Fruit fly (Drosophila melanogaster): ENCODE measurements around the gene sl.

sl gene

DNA sequence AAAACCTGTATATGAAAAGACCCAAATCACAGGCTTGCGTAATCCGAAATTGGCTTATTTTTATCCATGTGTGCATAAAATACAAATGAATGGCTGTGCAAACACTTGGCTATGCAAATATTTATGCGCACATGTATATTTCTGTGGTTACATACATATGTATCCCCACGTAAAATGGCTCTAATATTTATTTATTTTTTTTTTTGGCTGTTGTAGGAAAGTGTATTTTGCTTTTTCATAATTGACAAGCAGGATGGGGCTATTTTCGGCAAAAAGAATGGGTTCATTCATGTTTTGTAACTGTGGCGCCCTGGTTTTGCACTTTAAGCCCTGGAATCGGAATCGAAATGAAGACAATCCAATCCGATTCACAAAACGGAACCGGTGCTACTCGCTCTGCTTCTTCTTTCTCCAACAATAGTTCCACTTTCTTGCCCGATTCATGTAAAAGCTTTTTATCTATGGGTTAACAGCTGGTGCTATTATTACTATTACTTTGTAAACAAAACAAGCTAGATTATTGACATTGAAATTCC is 14.9 kb upstream of the sl start (continued):
- TF ChIP-seq D19B (GFP tag; optimal IDR thresholded peaks at IDR 0.05), result peak; percentile 41
- TF ChIP-seq CkIIα-i1 (GFP tag; IDR thresholded peaks at IDR 0.05), result no peak
- TF ChIP-seq CG16815 (GFP tag; optimal IDR thresholded peaks at IDR 0.05), result peak; percentile 36
- TF ChIP-seq Aef1 (GFP tag; IDR thresholded peaks at IDR 0.05), result peak; percentile 78
- peak; percentile 71 for TF ChIP-seq esg (GFP tag; conservative IDR thresholded peaks at IDR 0.05)
- TF ChIP-seq CG12744 (GFP tag; optimal IDR thresholded peaks at IDR 0.05), result peak; percentile 47
- peak; percentile 37 for TF ChIP-seq CG15011 (GFP tag; optimal IDR thresholded peaks at IDR 0.05)
- peak; percentile 76 for TF ChIP-seq tio (GFP tag; optimal IDR thresholded peaks at IDR 0.05)
- peak; percentile 54; the same call in 1 of the 2 replicates for TF ChIP-seq Nf-YA (GFP tag; IDR thresholded peaks at IDR 0.05)
- no peak for TF ChIP-seq CG31388 (GFP tag; optimal IDR thresholded peaks at IDR 0.05)
- TF ChIP-seq stwl (tag; optimal IDR thresholded peaks at IDR 0.05), result no peak
- no peak for TF ChIP-seq TFAM (GFP tag; optimal IDR thresholded peaks at IDR 0.05)
- peak; percentile 23 for TF ChIP-seq pfk (GFP tag; optimal IDR thresholded peaks at IDR 0.05)
- no peak for TF ChIP-seq cato (GFP tag; optimal IDR thresholded peaks at IDR 0.05; ENCODE audit: borderline replicate concordance)
- peak; percentile 62; the same call in 1 of the 2 replicates for TF ChIP-seq ranshi (GFP tag; IDR thresholded peaks at IDR 0.05)
- TF ChIP-seq Hr39 (optimal IDR thresholded peaks at IDR 0.05), result no peak
- peak; percentile 53 for TF ChIP-seq p53 (GFP tag; optimal IDR thresholded peaks at IDR 0.05)
- peak in 1 of 2 experiments; percentile 14 for TF ChIP-seq Eip74EF (GFP tag; optimal IDR thresholded peaks at IDR 0.05)
- peak; percentile 30 for TF ChIP-seq CG3838 (GFP tag; optimal IDR thresholded peaks at IDR 0.05)
- TF ChIP-seq crol (GFP tag; IDR thresholded peaks at IDR 0.05), result no peak
- TF ChIP-seq B-H1 (GFP tag; IDR thresholded peaks at IDR 0.05), result peak; percentile 75; the same call in 2 of the 3 replicates
- TF ChIP-seq Dip2 (GFP tag; IDR thresholded peaks at IDR 0.05), result no peak
- peak; percentile 73 for TF ChIP-seq dmrt99B (tag; optimal IDR thresholded peaks at IDR 0.05)
- peak; percentile 75 for TF ChIP-seq vfl (GFP tag; optimal IDR thresholded peaks at IDR 0.05)
- TF ChIP-seq CG17802 (tag; optimal IDR thresholded peaks at IDR 0.05), result peak; percentile 12
- TF ChIP-seq CG18262 (tag; optimal IDR thresholded peaks at IDR 0.05), result peak; percentile 30
- TF ChIP-seq nmo (GFP tag; optimal IDR thresholded peaks at IDR 0.05), result peak; percentile 59
- peak; percentile 70 for TF ChIP-seq unpg (GFP tag; optimal IDR thresholded peaks at IDR 0.05)
- peak; percentile 49 for TF ChIP-seq CG8089 (GFP tag; optimal IDR thresholded peaks at IDR 0.05)
- TF ChIP-seq B-H2 (GFP tag; optimal IDR thresholded peaks at IDR 0.05), result peak; percentile 67
- peak; percentile 8 for TF ChIP-seq CG8924 (tag; optimal IDR thresholded peaks at IDR 0.05)
- no peak for TF ChIP-seq Gsc (GFP tag; IDR thresholded peaks at IDR 0.05)
- TF ChIP-seq CG3281 (GFP tag; optimal IDR thresholded peaks at IDR 0.05), result peak; percentile 76
- peak; percentile 73 for TF ChIP-seq CG13424 (tag; optimal IDR thresholded peaks at IDR 0.05)
- TF ChIP-seq CG2199 (GFP tag; IDR thresholded peaks at IDR 0.05), result no peak
- peak; percentile 84 for TF ChIP-seq CG9932 (GFP tag; IDR thresholded peaks at IDR 0.05)
- TF ChIP-seq Six4 (GFP tag; optimal IDR thresholded peaks at IDR 0.05), result peak; percentile 46
- TF ChIP-seq CG2712 (tag; optimal IDR thresholded peaks at IDR 0.05), result peak; percentile 57
- peak; percentile 26 for TF ChIP-seq kah (GFP tag; optimal IDR thresholded peaks at IDR 0.05)
- TF ChIP-seq row (GFP tag; IDR thresholded peaks at IDR 0.05), result peak; percentile 70
- TF ChIP-seq gcm2 (GFP tag; optimal IDR thresholded peaks at IDR 0.05), result peak; percentile 68
- TF ChIP-seq CG10267 (tag; optimal IDR thresholded peaks at IDR 0.05), result peak; percentile 25
- peak; percentile 55; the same call in 1 of the 3 replicates for TF ChIP-seq CG7357 (GFP tag; IDR thresholded peaks at IDR 0.05)
- TF ChIP-seq ewg (GFP tag; optimal IDR thresholded peaks at IDR 0.05), result peak; percentile 40
- peak; percentile 85 for TF ChIP-seq Hmr (GFP tag; optimal IDR thresholded peaks at IDR 0.05)
- TF ChIP-seq zen (tag; optimal IDR thresholded peaks at IDR 0.05), result no peak
- TF ChIP-seq HHEX (GFP tag; optimal IDR thresholded peaks at IDR 0.05), result peak; percentile 68
- peak; percentile 63 for TF ChIP-seq CG9437 (GFP tag; optimal IDR thresholded peaks at IDR 0.05)
- peak; percentile 37 for TF ChIP-seq Dref (GFP tag; IDR thresholded peaks at IDR 0.05)
- TF ChIP-seq CG12299 (tag; optimal IDR thresholded peaks at IDR 0.05), result peak; percentile 13
- TF ChIP-seq fru (optimal IDR thresholded peaks at IDR 0.05), result no peak

Data from whole organism, embryonic.